Fruit fly (Drosophila melanogaster) whole organism, prepupa: Measurements from ENCODE around the gene CG11811.

Experiments
- CG6808 ChIP-seq: fragments of 200-800 bp; sonication (Bioruptor generic); optimal IDR thresholded peaks from 3 replicates; lab custom pipeline; 2017; ENCODE audit warnings: missing biosample characterization, missing genetic modification characterization, mild to moderate bottlenecking, moderate library complexity, missing genetic modification reagents
- CG8119 ChIP-seq: fragments of 200-800 bp; sonication (Bioruptor generic); IDR thresholded peaks from 3 replicates; pipeline ENCODE4 v1.3.6; 2022; ENCODE audit warnings: missing biosample characterization, missing genetic modification characterization
- Eip78C ChIP-seq: fragments of 200-800 bp; sonication (Bioruptor generic); peaks from one replicate; lab custom pipeline; 2016; ENCODE audit warnings: missing biosample characterization, missing genetic modification characterization
- Lpt ChIP-seq: fragments of 200-800 bp; sonication (Bioruptor generic); optimal IDR thresholded peaks from 3 replicates; lab custom pipeline; 2016; ENCODE audit warnings: missing biosample characterization, missing genetic modification characterization
- dac ChIP-seq: fragments of 200-800 bp; sonication (Bioruptor generic); optimal IDR thresholded peaks from 2 replicates; lab custom pipeline; 2017; ENCODE audit warnings: missing biosample characterization, mild to moderate bottlenecking, missing genetic modification characterization
- lz ChIP-seq: fragments of 200-800 bp; sonication (Bioruptor generic); optimal IDR thresholded peaks from 3 replicates; lab custom pipeline; 2016; ENCODE audit warnings: missing biosample characterization, missing genetic modification characterization
- net ChIP-seq: fragments of 200-800 bp; sonication (Bioruptor generic); optimal IDR thresholded peaks from 3 replicates; lab custom pipeline; 2016; ENCODE audit warnings: missing biosample characterization, missing genetic modification characterization
- ss ChIP-seq, 2 experiments: fragments of 200-800 bp; sonication (Bioruptor generic); optimal IDR thresholded peaks; 2 replicates in 1 of 2; 3 replicates in 1 of 2; lab custom pipeline; 2017 to 2018; ENCODE audit warnings: mild to moderate bottlenecking in 2 of 2, missing biosample characterization in 2 of 2, missing genetic modification characterization in 2 of 2, moderate library complexity in 1 of 2

- TF ChIP-seq ss (GFP tag; optimal IDR thresholded peaks at IDR 0.05; lab: Kevin White, UChicago), result no peak
- no peak for TF ChIP-seq Lpt (GFP tag; lab: Kevin White, UChicago)
- TF ChIP-seq Eip78C, result no peak
- TF ChIP-seq CG8119, result no peak
- TF ChIP-seq CG6808 (GFP tag; lab: Kevin White, UChicago), result no peak
- no peak for TF ChIP-seq net (GFP tag; lab: Kevin White, UChicago)
- TF ChIP-seq dac (GFP tag; lab: Kevin White, UChicago), result no peak
- no peak for TF ChIP-seq lz (GFP tag; lab: Kevin White, UChicago)
These were observed 36.3 kb downstream of the CG11811 start for dm6 chr3L:10727123-10727522.
